Worm (Caenorhabditis elegans): ENCODE measurements around the gene F09E5.7.

ce11 chrII:5326024-5326627 lies 25.8 kb upstream of the F09E5.7 start:
- TF ChIP-seq skn-1 (tag; optimal IDR thresholded peaks at IDR 0.05) (no peak), lin-39 (tag; optimal IDR thresholded peaks at IDR 0.05) (no peak), snpc-4 (tag; optimal IDR thresholded peaks at IDR 0.05) (no peak), elt-3 (tag; optimal IDR thresholded peaks at IDR 0.05) (no peak), blmp-1 (tag; optimal IDR thresholded peaks at IDR 0.05; ENCODE audit: insufficient read depth) (no peak), egl-27 (tag; optimal IDR thresholded peaks at IDR 0.05) (peak; percentile 78)
